Worm (Caenorhabditis elegans) whole organism, L4 larva: ENCODE data around the gene F20H11.4.
A peak's percentile ranks its signal among the peaks of the same experiment; 100 is the strongest.

Experiments used
- F49E8.2 ChIP-seq: sonication (generic microtip); optimal IDR thresholded peaks from 2 replicates; lab custom pipeline; 2016; ENCODE audit warnings: missing compliant biosample characterization, mild to moderate bottlenecking, missing genetic modification characterization, borderline replicate concordance
- ZK546.5 ChIP-seq, 2 experiments: sonication (generic microtip); optimal IDR thresholded peaks; 2 replicates each; lab custom pipeline; 2017; ENCODE audit warnings: missing biosample characterization in 2 of 2, missing genetic modification characterization in 2 of 2
- aly-2 ChIP-seq: sonication (generic microtip); optimal IDR thresholded peaks from 2 replicates; lab custom pipeline; 2018; ENCODE audit warnings: missing biosample characterization, missing genetic modification characterization
- ama-1 ChIP-seq: fragments of 150-350 bp; optimal IDR thresholded peaks from 2 replicates; lab custom pipeline; 2014; ENCODE audit warnings: inconsistent platforms, mixed read lengths
- dve-1 ChIP-seq: sonication (generic microtip); optimal IDR thresholded peaks from 2 replicates; lab custom pipeline; 2017; ENCODE audit warnings: antibody characterized with exemption, mild to moderate bottlenecking, missing genetic modification characterization, missing compliant biosample characterization; ENCODE audit not compliant: insufficient read depth
- fkh-10 ChIP-seq: fragments of 150-350 bp; optimal IDR thresholded peaks from 2 replicates; lab custom pipeline; 2014; ENCODE audit warnings: missing biosample characterization, missing genetic modification reagents, missing genetic modification characterization
- lin-39 ChIP-seq: fragments of 150-350 bp; optimal IDR thresholded peaks from 2 replicates; lab custom pipeline; 2014; ENCODE audit warnings: missing biosample characterization, missing genetic modification reagents, missing genetic modification characterization
- nhr-102 ChIP-seq: sonication (generic microtip); optimal IDR thresholded peaks from 2 replicates; lab custom pipeline; 2016; ENCODE audit warnings: mild to moderate bottlenecking, missing genetic modification characterization, moderate library complexity, missing compliant biosample characterization
- saeg-2 ChIP-seq: fragments of 200-800 bp; sonication (Bioruptor generic); IDR thresholded peaks from 2 replicates; pipeline ENCODE4 v1.3.6; 2022; ENCODE audit warnings: missing genetic modification reagents, missing genetic modification characterization, missing compliant biosample characterization
- snpc-4 ChIP-seq: fragments of 150-350 bp; optimal IDR thresholded peaks from 2 replicates; lab custom pipeline; 2014; ENCODE audit warnings: missing biosample characterization, missing genetic modification characterization
- unc-62 ChIP-seq, 3 experiments: fragments of 150-350 bp in 1 of 3; sonication (generic microtip); optimal IDR thresholded peaks in 2 of 3; peaks in 1 of 3; 1 replicate in 1 of 3; 2 replicates in 2 of 3; lab custom pipeline; 2014 to 2017; ENCODE audit warnings: missing biosample characterization in 3 of 3, missing genetic modification characterization in 3 of 3, missing genetic modification reagents in 3 of 3, missing genotype in 1 of 3
- zfp-3 ChIP-seq: fragments of 200-800 bp; sonication (Bioruptor generic); conservative IDR thresholded peaks from 2 replicates; pipeline ENCODE4 v1.3.6; 2022; ENCODE audit warnings: missing genetic modification reagents, missing genetic modification characterization, missing compliant biosample characterization

- TF ChIP-seq F49E8.2 (tag; lab: Kevin White, UChicago) (no peak), unc-62 (GFP tag; optimal IDR thresholded peaks at IDR 0.05 in 1 of 2; lab: Kevin White, UChicago) (peak in 1 of 2 experiments; percentile 78), unc-62 (tag; optimal IDR thresholded peaks at IDR 0.05; lab: Kevin White, UChicago) (no peak), nhr-102 (no peak), aly-2 (tag; lab: Kevin White, UChicago) (no peak), snpc-4 (no peak), ama-1 (lab: Kevin White, UChicago) (no peak), zfp-3 (GFP tag; lab: Robert Waterston, UW) (no peak), lin-39 (tag; lab: Kevin White, UChicago) (no peak), ZK546.5 (tag; optimal IDR thresholded peaks at IDR 0.05; lab: Kevin White, UChicago) (no peak), fkh-10 (GFP tag; lab: Kevin White, UChicago) (no peak), dve-1 (no peak), saeg-2 (GFP tag; lab: Robert Waterston, UW) (no peak)
Observed at ce11 chrIII:6655830-6656229, 47.4 kb downstream of the F20H11.4 start.
